Worm (Caenorhabditis elegans): Measurements from ENCODE around the gene col-181.

- no peak for TF ChIP-seq pqm-1 (tag; optimal IDR thresholded peaks at IDR 0.05)
- no peak for TF ChIP-seq elt-2 (tag; optimal IDR thresholded peaks at IDR 0.05)
- TF ChIP-seq K09A11.1 (tag; optimal IDR thresholded peaks at IDR 0.05; ENCODE audit: insufficient read depth) = no peak
- no peak for TF ChIP-seq pha-2 (tag; optimal IDR thresholded peaks at IDR 0.05)
- TF ChIP-seq ref-2 (tag; optimal IDR thresholded peaks at IDR 0.05) = no peak
- peak; percentile 78 for TF ChIP-seq elt-4 (tag; optimal IDR thresholded peaks at IDR 0.05)
- TF ChIP-seq dve-1 (tag; optimal IDR thresholded peaks at IDR 0.05) = no peak
Observed at ce11 chrX:12086297-12086696, 18.4 kb upstream of the col-181 start.
